Fruit fly (Drosophila melanogaster): ENCODE data around the gene CG5715.

DNA sequence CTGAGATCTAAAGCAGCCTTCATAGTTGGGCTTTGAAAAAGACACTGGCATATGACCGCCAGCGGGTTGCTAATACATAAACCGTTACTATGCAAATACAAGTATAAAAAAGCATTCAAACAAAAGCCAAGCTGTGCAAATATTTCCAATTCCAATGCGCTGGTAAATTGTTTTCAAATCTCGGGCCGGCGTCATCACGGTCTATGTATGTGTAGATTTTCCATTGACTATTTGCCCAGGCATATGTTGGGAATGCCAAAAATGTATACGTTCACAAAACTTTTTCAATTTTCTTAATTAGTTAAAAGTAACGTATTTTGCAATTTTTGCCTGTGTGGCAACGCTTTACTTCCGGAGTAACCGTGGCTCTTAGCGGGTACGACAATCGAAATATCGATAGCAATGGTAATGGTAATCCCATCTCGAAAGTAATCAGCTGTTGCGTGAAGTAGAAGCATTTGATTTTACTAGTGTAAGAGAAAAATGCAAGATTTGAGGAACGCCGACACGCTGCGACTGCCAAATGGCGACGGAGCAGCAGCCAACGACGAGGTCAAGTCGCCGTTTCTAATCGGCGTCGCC, 4.3 kb downstream of the CG5715 start, which contains the start of the genes CG34290 and Uck:
- TF ChIP-seq psq (optimal IDR thresholded peaks at IDR 0.05): no peak
- no peak for TF ChIP-seq pan (optimal IDR thresholded peaks at IDR 0.05)
- TF ChIP-seq usp (GFP tag; optimal IDR thresholded peaks at IDR 0.05): no peak
- TF ChIP-seq Dll (optimal IDR thresholded peaks at IDR 0.05): no peak
- no peak for TF ChIP-seq EcR (GFP tag; optimal IDR thresholded peaks at IDR 0.05)
